Worm (Caenorhabditis elegans) whole organism, young adult: ENCODE data around the gene nac-3.

Experiments used
- C17E4.6 ChIP-seq: fragments of 200-800 bp; sonication (Bioruptor generic); IDR thresholded peaks from 2 replicates; pipeline ENCODE4 v1.3.6; 2022; ENCODE audit warnings: missing genetic modification reagents, missing genetic modification characterization, missing compliant biosample characterization
- dpff-1 ChIP-seq: sonication (generic microtip); optimal IDR thresholded peaks from 2 replicates; lab custom pipeline; 2017; ENCODE audit warnings: mild to moderate bottlenecking, missing genetic modification characterization, missing compliant biosample characterization
- tbx-9 ChIP-seq: sonication (generic microtip); optimal IDR thresholded peaks from 2 replicates; lab custom pipeline; 2016; ENCODE audit warnings: borderline replicate concordance, missing genetic modification characterization, inconsistent platforms, missing compliant biosample characterization
- zim-3 ChIP-seq: sonication (generic microtip); optimal IDR thresholded peaks from 2 replicates; lab custom pipeline; 2017; ENCODE audit warnings: mild to moderate bottlenecking, missing genetic modification characterization, moderate library complexity, missing compliant biosample characterization

- no peak for TF ChIP-seq dpff-1
- TF ChIP-seq C17E4.6 (GFP tag; lab: Robert Waterston, UW): no peak
- no peak for TF ChIP-seq zim-3 (tag; lab: Kevin White, UChicago)
- no peak for TF ChIP-seq tbx-9
Measured at ce11 chrIII:10132495-10133450, 19.8 kb upstream of the nac-3 start.
